Worm (Caenorhabditis elegans) whole organism, mixed stage, embryonic: Measurements from ENCODE around the gene pges-2.

Experiments
- blmp-1 ChIP-seq: fragments of 150-350 bp; optimal IDR thresholded peaks from 2 replicates; lab custom pipeline; 2014; ENCODE audit warnings: missing biosample characterization, missing genetic modification characterization
- ceh-43 ChIP-seq: fragments of 200-800 bp; sonication (Bioruptor generic); optimal IDR thresholded peaks from 2 replicates; lab custom pipeline; 2018; ENCODE audit warnings: mild to moderate bottlenecking, missing genetic modification characterization, moderate library complexity, missing compliant biosample characterization
- cnd-1 ChIP-seq: fragments of 200-800 bp; sonication (Bioruptor generic); optimal IDR thresholded peaks from 2 replicates; lab custom pipeline; 2018; ENCODE audit warnings: mild to moderate bottlenecking, missing genetic modification characterization, missing compliant biosample characterization
- elt-3 ChIP-seq: fragments of 150-350 bp; optimal IDR thresholded peaks from 2 replicates; lab custom pipeline; 2014; ENCODE audit warnings: missing biosample characterization, missing genetic modification characterization
- lin-13 ChIP-seq: fragments of 150-350 bp; optimal IDR thresholded peaks from 2 replicates; lab custom pipeline; 2014; ENCODE audit warnings: missing biosample characterization, missing genetic modification characterization
- lin-32 ChIP-seq: fragments of 200-800 bp; sonication (Bioruptor generic); optimal IDR thresholded peaks from 2 replicates; lab custom pipeline; 2018; ENCODE audit warnings: mild to moderate bottlenecking, missing genetic modification characterization, missing compliant biosample characterization
- lsy-2 ChIP-seq: fragments of 150-350 bp; optimal IDR thresholded peaks from 2 replicates; lab custom pipeline; 2014; ENCODE audit warnings: missing biosample characterization, missing genetic modification characterization
- mep-1 ChIP-seq: fragments of 150-350 bp; optimal IDR thresholded peaks from 2 replicates; lab custom pipeline; 2017; ENCODE audit warnings: missing biosample characterization, missing genetic modification reagents, missing genetic modification characterization, inconsistent platforms
- nhr-12 ChIP-seq: fragments of 150-350 bp; optimal IDR thresholded peaks from 2 replicates; lab custom pipeline; 2014; ENCODE audit warnings: missing biosample characterization, missing genetic modification characterization
- nhr-237 ChIP-seq: fragments of 150-350 bp; optimal IDR thresholded peaks from 2 replicates; lab custom pipeline; 2014; ENCODE audit warnings: missing biosample characterization, missing genetic modification characterization
- nhr-76 ChIP-seq: sonication (generic microtip); optimal IDR thresholded peaks from 2 replicates; lab custom pipeline; 2017; ENCODE audit warnings: missing biosample characterization, missing genetic modification characterization
- snpc-4 ChIP-seq: fragments of 150-350 bp; optimal IDR thresholded peaks from 2 replicates; lab custom pipeline; 2014; ENCODE audit warnings: missing biosample characterization, missing genetic modification characterization
- unc-39 ChIP-seq: fragments of 150-350 bp; optimal IDR thresholded peaks from 2 replicates; lab custom pipeline; 2014; ENCODE audit warnings: missing biosample characterization, missing genetic modification characterization
- unc-62 ChIP-seq: fragments of 150-350 bp; optimal IDR thresholded peaks from 2 replicates; lab custom pipeline; 2014; ENCODE audit warnings: missing biosample characterization, missing genetic modification reagents, missing genetic modification characterization

ce11 chrIV:10403193-10404058, 35.8 kb upstream of the pges-2 start, which contains the start of gene gpa-7:
- TF ChIP-seq cnd-1 (tag; lab: Kevin White, UChicago) (peak; percentile 8), lin-13 (peak; percentile 29), snpc-4 (no peak), ceh-43 (no peak), nhr-12 (tag; lab: Kevin White, UChicago) (no peak), nhr-237 (tag; lab: Kevin White, UChicago) (no peak), mep-1 (tag; lab: Kevin White, UChicago) (peak; percentile 42), blmp-1 (tag; lab: Kevin White, UChicago) (peak; percentile 71), unc-62 (GFP tag; lab: Kevin White, UChicago) (peak; percentile 52), lin-32 (GFP tag; lab: Kevin White, UChicago) (no peak), unc-39 (no peak), elt-3 (tag; lab: Kevin White, UChicago) (no peak), lsy-2 (no peak), nhr-76 (tag; lab: Kevin White, UChicago) (no peak)
